Fruit fly (Drosophila melanogaster) whole organism, embryonic: ENCODE measurements around the gene Cpsf5.

Source experiments
- Adf1 ChIP-seq: fragments of 200-800 bp; sonication (Bioruptor generic); IDR thresholded peaks from 2 replicates; pipeline ENCODE4 v1.3.6; 2022; ENCODE audit warnings: missing biosample characterization, missing genetic modification characterization
- Antp ChIP-seq: fragments of 200-800 bp; sonication (Bioruptor generic); optimal IDR thresholded peaks from 3 replicates; lab custom pipeline; 2016; ENCODE audit warnings: missing biosample characterization, missing genetic modification characterization
- Atf3 ChIP-seq: fragments of 200-800 bp; sonication (Bioruptor generic); optimal IDR thresholded peaks from 3 replicates; lab custom pipeline; 2016; ENCODE audit warnings: missing biosample characterization, missing genetic modification characterization
- CG10321 ChIP-seq: fragments of 200-800 bp; sonication (Bioruptor generic); IDR thresholded peaks from 2 replicates; pipeline ENCODE4 v1.3.6; 2022; ENCODE audit warnings: missing biosample characterization, missing genetic modification characterization
- CG10543 ChIP-seq: fragments of 200-800 bp; sonication (Bioruptor generic); optimal IDR thresholded peaks from 3 replicates; lab custom pipeline; 2017; ENCODE audit warnings: missing biosample characterization, mild to moderate bottlenecking, missing genetic modification characterization, moderate library complexity
- CG12071 ChIP-seq: fragments of 200-800 bp; sonication (Bioruptor generic); optimal IDR thresholded peaks from 3 replicates; lab custom pipeline; 2018; ENCODE audit warnings: missing biosample characterization, mild to moderate bottlenecking, missing genetic modification characterization
- CG12299 ChIP-seq: fragments of 200-800 bp; sonication (Bioruptor generic); optimal IDR thresholded peaks from 2 replicates; lab custom pipeline; 2018; ENCODE audit warnings: missing biosample characterization, mild to moderate bottlenecking, missing genetic modification characterization
- CG1233 ChIP-seq: fragments of 200-800 bp; sonication (Bioruptor generic); optimal IDR thresholded peaks from 4 replicates; lab custom pipeline; 2018; ENCODE audit warnings: missing biosample characterization, mild to moderate bottlenecking, missing genetic modification characterization
- CG13894 ChIP-seq: fragments of 200-800 bp; sonication (Bioruptor generic); optimal IDR thresholded peaks from 3 replicates; lab custom pipeline; 2018; ENCODE audit warnings: missing biosample characterization, mild to moderate bottlenecking, missing genetic modification characterization, moderate library complexity
- CG15073 ChIP-seq: fragments of 200-800 bp; sonication (Bioruptor generic); optimal IDR thresholded peaks from 2 replicates; lab custom pipeline; 2016; ENCODE audit warnings: missing biosample characterization, missing genetic modification characterization
- CG15696 ChIP-seq: fragments of 200-800 bp; sonication (Bioruptor generic); optimal IDR thresholded peaks from 2 replicates; lab custom pipeline; 2019; ENCODE audit warnings: missing biosample characterization, mild to moderate bottlenecking, missing genetic modification characterization, moderate library complexity
- CG30403 ChIP-seq: fragments of 200-800 bp; sonication (Bioruptor generic); optimal IDR thresholded peaks from 3 replicates; lab custom pipeline; 2016; ENCODE audit warnings: missing biosample characterization, missing genetic modification characterization
- CG4730 ChIP-seq: fragments of 200-800 bp; sonication (Bioruptor generic); IDR thresholded peaks from 2 replicates; pipeline ENCODE4 v1.3.6; 2022; ENCODE audit warnings: missing biosample characterization, missing genetic modification characterization
- CG6854 ChIP-seq: fragments of 200-800 bp; sonication (Bioruptor generic); optimal IDR thresholded peaks from 3 replicates; lab custom pipeline; 2017; ENCODE audit warnings: missing biosample characterization, mild to moderate bottlenecking, missing genetic modification characterization
- CG7357 ChIP-seq: fragments of 200-800 bp; sonication (Bioruptor generic); IDR thresholded peaks from 3 replicates; pipeline ENCODE4 v1.3.6; 2022; ENCODE audit warnings: missing biosample characterization, missing genetic modification characterization
- CG7745 ChIP-seq: fragments of 200-800 bp; sonication (Bioruptor generic); optimal IDR thresholded peaks from 2 replicates; lab custom pipeline; 2018; ENCODE audit warnings: missing biosample characterization, mild to moderate bottlenecking, missing genetic modification characterization, moderate library complexity
- CG7987 ChIP-seq: fragments of 200-800 bp; sonication (Bioruptor generic); optimal IDR thresholded peaks from 2 replicates; lab custom pipeline; 2018; ENCODE audit warnings: missing biosample characterization, mild to moderate bottlenecking, missing genetic modification characterization, moderate library complexity
- CG8388 ChIP-seq: fragments of 200-800 bp; sonication (Bioruptor generic); optimal IDR thresholded peaks from 2 replicates; lab custom pipeline; 2019; ENCODE audit warnings: missing biosample characterization, mild to moderate bottlenecking, missing genetic modification characterization, moderate library complexity
- CG8765 ChIP-seq: fragments of 200-800 bp; sonication (Bioruptor generic); IDR thresholded peaks from 2 replicates; pipeline ENCODE4 v1.3.6; 2022; ENCODE audit warnings: missing biosample characterization, missing genetic modification characterization
- CG9876 ChIP-seq: fragments of 200-800 bp; sonication (Bioruptor generic); optimal IDR thresholded peaks from 2 replicates; lab custom pipeline; 2016; ENCODE audit warnings: missing biosample characterization, missing genetic modification characterization
- Camta ChIP-seq: fragments of 200-800 bp; sonication (Bioruptor generic); optimal IDR thresholded peaks from 2 replicates; lab custom pipeline; 2016; ENCODE audit warnings: missing biosample characterization, missing genetic modification characterization
- Fer3 ChIP-seq: fragments of 200-800 bp; sonication (Bioruptor generic); optimal IDR thresholded peaks from 2 replicates; lab custom pipeline; 2018; ENCODE audit warnings: missing biosample characterization, mild to moderate bottlenecking, missing genetic modification characterization, moderate library complexity
- Hey ChIP-seq: fragments of 200-800 bp; sonication (Bioruptor generic); optimal IDR thresholded peaks from 3 replicates; lab custom pipeline; 2018; ENCODE audit warnings: missing biosample characterization, mild to moderate bottlenecking, missing genetic modification characterization
- Hmr ChIP-seq: fragments of 200-800 bp; sonication (Bioruptor generic); optimal IDR thresholded peaks from 3 replicates; lab custom pipeline; 2017; ENCODE audit warnings: mild to moderate bottlenecking, missing biosample characterization, missing genetic modification reagents, missing genetic modification characterization
- Hr51 ChIP-seq, 2 experiments: fragments of 200-800 bp; sonication (Bioruptor generic); optimal IDR thresholded peaks; 2 replicates in 1 of 2; 3 replicates in 1 of 2; lab custom pipeline; 2016 to 2018; ENCODE audit warnings: missing biosample characterization in 2 of 2, missing genetic modification characterization in 2 of 2, mild to moderate bottlenecking in 1 of 2, moderate library complexity in 1 of 2
- Meics ChIP-seq: fragments of 200-800 bp; sonication (Bioruptor generic); optimal IDR thresholded peaks from 2 replicates; lab custom pipeline; 2017; ENCODE audit warnings: missing biosample characterization, mild to moderate bottlenecking, missing genetic modification characterization
- Mrtf ChIP-seq: fragments of 200-800 bp; sonication (Bioruptor generic); IDR thresholded peaks from 3 replicates; pipeline ENCODE4 v1.3.6; 2022; ENCODE audit warnings: missing biosample characterization, missing genetic modification characterization
- Myb ChIP-seq: fragments of 200-800 bp; sonication (Bioruptor generic); optimal IDR thresholded peaks from 2 replicates; lab custom pipeline; 2016; ENCODE audit warnings: missing biosample characterization, missing genetic modification characterization
- NC2α ChIP-seq: fragments of 200-800 bp; sonication (Bioruptor generic); optimal IDR thresholded peaks from 2 replicates; lab custom pipeline; 2016; ENCODE audit warnings: missing biosample characterization, missing genetic modification characterization
- Six4 ChIP-seq: fragments of 200-800 bp; sonication (Bioruptor generic); optimal IDR thresholded peaks from 2 replicates; lab custom pipeline; 2016; ENCODE audit warnings: missing biosample characterization, missing genetic modification characterization
- Taf1 ChIP-seq: fragments of 200-800 bp; sonication (Bioruptor generic); IDR thresholded peaks from 2 replicates; pipeline ENCODE4 v1.3.6; 2022; ENCODE audit warnings: missing biosample characterization, missing genetic modification characterization
- Vsx1 ChIP-seq: fragments of 200-800 bp; sonication (Bioruptor generic); optimal IDR thresholded peaks from 2 replicates; lab custom pipeline; 2017; ENCODE audit warnings: missing biosample characterization, mild to moderate bottlenecking, missing genetic modification characterization, missing genetic modification reagents
- ac ChIP-seq: fragments of 200-800 bp; sonication (Bioruptor generic); optimal IDR thresholded peaks from 3 replicates; lab custom pipeline; 2017; ENCODE audit warnings: missing biosample characterization, mild to moderate bottlenecking, missing genetic modification characterization
- bsh ChIP-seq, 2 experiments: fragments of 200-800 bp; sonication (Bioruptor generic); optimal IDR thresholded peaks; 2 replicates each; lab custom pipeline; 2017 to 2018; ENCODE audit warnings: mild to moderate bottlenecking in 2 of 2, missing biosample characterization in 2 of 2, missing genetic modification characterization in 2 of 2, moderate library complexity in 1 of 2
- crc ChIP-seq: fragments of 200-800 bp; sonication (Bioruptor generic); optimal IDR thresholded peaks from 2 replicates; lab custom pipeline; 2016; ENCODE audit warnings: missing biosample characterization, missing genetic modification characterization
- hbn ChIP-seq: fragments of 200-800 bp; sonication (Bioruptor generic); IDR thresholded peaks from 2 replicates; pipeline ENCODE4 v1.3.6; 2022; ENCODE audit warnings: missing biosample characterization, missing genetic modification characterization; ENCODE audit not compliant: partially characterized antibody
- jigr1 ChIP-seq: fragments of 200-800 bp; sonication (Bioruptor generic); IDR thresholded peaks from 3 replicates; pipeline ENCODE4 v1.3.6; 2022; ENCODE audit warnings: missing biosample characterization, missing genetic modification characterization
- knrl ChIP-seq: fragments of 200-800 bp; sonication (Bioruptor generic); IDR thresholded peaks from 3 replicates; pipeline ENCODE4 v1.3.6; 2022; ENCODE audit warnings: missing biosample characterization, missing genetic modification characterization; ENCODE audit not compliant: partially characterized antibody
- pb ChIP-seq: fragments of 200-800 bp; sonication (Bioruptor generic); optimal IDR thresholded peaks from 3 replicates; lab custom pipeline; 2016; ENCODE audit warnings: missing biosample characterization, missing genetic modification characterization
- prd ChIP-seq, 3 experiments: fragments of >200 bp in 2 of 3; fragments of 200-800 bp in 1 of 3; sonication (Bioruptor generic) in 1 of 3; optimal IDR thresholded peaks in 2 of 3; IDR thresholded peaks in 1 of 3; 2 replicates in 2 of 3; 3 replicates in 1 of 3; pipeline versions ENCODE4 v1.3.6 to Lab custom; 2017 to 2022; ENCODE audit warnings: missing biosample characterization in 1 of 3, missing genetic modification characterization in 1 of 3
- psq ChIP-seq: fragments of 200-800 bp; sonication (Bioruptor generic); optimal IDR thresholded peaks from 2 replicates; lab custom pipeline; 2017; ENCODE audit warnings: missing biosample characterization, missing genetic modification characterization
- pzg ChIP-seq: fragments of 200-800 bp; sonication (Bioruptor generic); optimal IDR thresholded peaks from 3 replicates; lab custom pipeline; 2018; ENCODE audit warnings: missing biosample characterization, mild to moderate bottlenecking, missing genetic modification characterization, moderate library complexity
- repo ChIP-seq: fragments of 200-800 bp; sonication (Bioruptor generic); optimal IDR thresholded peaks from 2 replicates; lab custom pipeline; 2016; ENCODE audit warnings: missing biosample characterization, missing genetic modification characterization
- row ChIP-seq: fragments of 200-800 bp; sonication (Bioruptor generic); IDR thresholded peaks from 3 replicates; pipeline ENCODE4 v1.3.6; 2022; ENCODE audit warnings: missing biosample characterization, missing genetic modification characterization
- sim ChIP-seq: fragments of 200-800 bp; sonication (Bioruptor generic); IDR thresholded peaks from 2 replicates; pipeline ENCODE4 v1.3.6; 2022; ENCODE audit warnings: missing biosample characterization, missing genetic modification characterization
- sisA ChIP-seq: fragments of 200-800 bp; sonication (Bioruptor generic); IDR thresholded peaks from 2 replicates; pipeline ENCODE4 v1.3.6; 2022; ENCODE audit warnings: missing biosample characterization, missing genetic modification characterization
- tup ChIP-seq: fragments of 200-800 bp; sonication (Bioruptor generic); optimal IDR thresholded peaks from 2 replicates; lab custom pipeline; 2016; ENCODE audit warnings: missing biosample characterization, mild to moderate bottlenecking, missing genetic modification characterization, moderate library complexity
- unpg ChIP-seq: fragments of 200-800 bp; sonication (Bioruptor generic); optimal IDR thresholded peaks from 3 replicates; lab custom pipeline; 2018; ENCODE audit warnings: missing biosample characterization, mild to moderate bottlenecking, missing genetic modification characterization, moderate library complexity
- zf30C ChIP-seq: fragments of 200-800 bp; sonication (Bioruptor generic); optimal IDR thresholded peaks from 3 replicates; lab custom pipeline; 2018; ENCODE audit warnings: missing biosample characterization, mild to moderate bottlenecking, missing genetic modification characterization

Gene Cpsf5

DNA sequence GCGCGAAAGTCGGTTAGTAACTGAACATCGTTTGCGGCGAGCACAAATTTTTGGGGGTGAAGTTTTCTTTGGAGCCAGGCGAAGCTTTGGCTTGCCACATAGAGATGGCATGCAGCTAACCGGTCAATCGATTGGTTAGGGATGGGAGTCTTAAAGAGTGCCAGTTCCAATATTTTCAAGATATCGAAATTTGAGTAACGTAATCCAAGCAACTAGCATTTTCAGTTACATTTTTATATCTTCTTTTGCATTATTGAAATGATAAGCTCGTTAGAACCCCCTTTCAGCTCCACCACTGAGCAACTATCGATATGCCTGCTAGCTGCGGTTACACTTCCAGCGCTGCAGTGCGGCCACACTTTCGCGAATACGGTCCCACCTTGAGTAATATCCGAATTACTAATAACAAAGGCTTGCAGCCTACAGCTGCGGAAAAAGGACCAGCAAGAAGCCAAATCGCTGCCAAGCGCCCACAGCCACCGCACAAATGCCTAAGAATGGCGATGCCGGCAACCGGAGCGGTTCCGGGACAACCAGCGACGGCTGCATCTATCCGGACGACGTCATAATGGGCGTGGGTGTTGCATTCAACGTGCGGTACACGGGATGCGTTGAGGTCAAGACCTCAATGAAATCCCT is 15.9 kb downstream of the Cpsf5 start, which contains the start of the genes Atat and Shc (continued):
- peak; percentile 96 for TF ChIP-seq Myb (GFP tag; lab: Kevin White, UChicago)
- TF ChIP-seq row (GFP tag; lab: Robert Waterston, UW), result peak; percentile 100
- TF ChIP-seq CG13894 (tag; lab: Kevin White, UChicago), result peak; percentile 99
- peak; percentile 99 for TF ChIP-seq Taf1
- TF ChIP-seq Camta (GFP tag; lab: Kevin White, UChicago), result peak; percentile 99
- TF ChIP-seq pb (GFP tag; lab: Kevin White, UChicago), result peak; percentile 99
- TF ChIP-seq Meics (GFP tag; lab: Kevin White, UChicago), result peak; percentile 99
- peak; percentile 92 for TF ChIP-seq ac (GFP tag; lab: Kevin White, UChicago)
- peak; percentile 99 for TF ChIP-seq Six4 (GFP tag; lab: Kevin White, UChicago)
- peak; percentile 37 for TF ChIP-seq zf30C
- peak; percentile 97 to 100 for TF ChIP-seq Hr51 (GFP tag; optimal IDR thresholded peaks at IDR 0.05; lab: Kevin White, UChicago)
- TF ChIP-seq Mrtf (GFP tag; lab: Robert Waterston, UW), result peak; percentile 100
- TF ChIP-seq crc, result peak; percentile 98
- TF ChIP-seq bsh (GFP tag; optimal IDR thresholded peaks at IDR 0.05; lab: Kevin White, UChicago), result peak; percentile 72 to 98
- TF ChIP-seq Vsx1, result peak; percentile 92
- peak; percentile 97 for TF ChIP-seq pzg
- TF ChIP-seq Adf1 (GFP tag; lab: Robert Waterston, UW), result peak; percentile 90
- peak; percentile 95 for TF ChIP-seq Hey (tag; lab: Kevin White, UChicago)
- peak; percentile 97 for TF ChIP-seq CG12071 (GFP tag; lab: Kevin White, UChicago)
- peak; percentile 100 for TF ChIP-seq sisA (GFP tag; lab: Robert Waterston, UW)
- peak; percentile 96 for TF ChIP-seq knrl (GFP tag; lab: Robert Waterston, UW)
- peak; percentile 100 for TF ChIP-seq jigr1 (GFP tag; lab: Robert Waterston, UW)
- TF ChIP-seq psq, result peak; percentile 95
- TF ChIP-seq CG12299 (tag; lab: Kevin White, UChicago), result peak; percentile 95
- peak; percentile 100 for TF ChIP-seq CG9876 (GFP tag; lab: Kevin White, UChicago)
- TF ChIP-seq Hmr (GFP tag; lab: Kevin White, UChicago), result peak; percentile 99
- peak; percentile 98 for TF ChIP-seq CG1233 (GFP tag; lab: Kevin White, UChicago)
- peak; percentile 83 for TF ChIP-seq hbn
- TF ChIP-seq CG10321, result peak; percentile 87
- TF ChIP-seq CG8388, result peak; percentile 94
- TF ChIP-seq Antp (GFP tag; lab: Kevin White, UChicago), result peak; percentile 100
- peak; percentile 93 for TF ChIP-seq CG6854
- peak; percentile 99 for TF ChIP-seq repo
- no peak for TF ChIP-seq prd (optimal IDR thresholded peaks at IDR 0.05; lab: Kevin White, UChicago)
- peak; percentile 100 for TF ChIP-seq prd (GFP tag; IDR thresholded peaks at IDR 0.05; lab: Robert Waterston, UW)
- TF ChIP-seq NC2α (GFP tag; lab: Kevin White, UChicago), result peak; percentile 98
- peak; percentile 98 for TF ChIP-seq CG7357 (GFP tag; lab: Robert Waterston, UW)
- peak; percentile 47 for TF ChIP-seq CG7745
- TF ChIP-seq CG15073 (GFP tag; lab: Kevin White, UChicago), result peak; percentile 92
- peak; percentile 98 for TF ChIP-seq CG10543
- TF ChIP-seq unpg (GFP tag; lab: Kevin White, UChicago), result peak; percentile 98
- TF ChIP-seq CG15696 (tag; lab: Kevin White, UChicago), result peak; percentile 99
- peak; percentile 99 for TF ChIP-seq tup (GFP tag; lab: Kevin White, UChicago)
- peak; percentile 99 for TF ChIP-seq Fer3 (tag; lab: Kevin White, UChicago)
- peak; percentile 99 for TF ChIP-seq Atf3
- peak; percentile 95 for TF ChIP-seq CG7987
- TF ChIP-seq CG4730 (GFP tag; lab: Robert Waterston, UW), result peak; percentile 99
- peak; percentile 100 for TF ChIP-seq CG30403 (GFP tag; lab: Kevin White, UChicago)
- peak; percentile 95 for TF ChIP-seq sim (GFP tag; lab: Robert Waterston, UW)
- TF ChIP-seq CG8765, result peak; percentile 99
